Worm (Caenorhabditis elegans) whole organism, L1 larva: ENCODE data around the gene lys-6.
A peak's percentile ranks its signal among the peaks of the same experiment; 100 is the strongest.

ENCODE experiments used
- C04F5.9 ChIP-seq: sonication (generic microtip); optimal IDR thresholded peaks from 2 replicates; lab custom pipeline; 2016; ENCODE audit warnings: missing genetic modification characterization, missing compliant biosample characterization
- C16A3.4 ChIP-seq: fragments of 150-350 bp; optimal IDR thresholded peaks from 2 replicates; lab custom pipeline; 2014; ENCODE audit warnings: missing biosample characterization, missing genetic modification characterization
- C34B4.2 ChIP-seq: sonication (generic microtip); optimal IDR thresholded peaks from 2 replicates; lab custom pipeline; 2017; ENCODE audit warnings: mild to moderate bottlenecking, missing genetic modification characterization, missing compliant biosample characterization
- Y116A8C.19 ChIP-seq: sonication (generic microtip); optimal IDR thresholded peaks from 2 replicates; lab custom pipeline; 2016; ENCODE audit warnings: missing compliant biosample characterization, missing genetic modification characterization, borderline replicate concordance
- ama-1 ChIP-seq: fragments of 150-350 bp; optimal IDR thresholded peaks from 2 replicates; lab custom pipeline; 2014
- blmp-1 ChIP-seq: fragments of 150-350 bp; optimal IDR thresholded peaks from 2 replicates; lab custom pipeline; 2014; ENCODE audit warnings: missing biosample characterization, missing genetic modification characterization
- ceh-63 ChIP-seq: fragments of 200-800 bp; sonication (Bioruptor generic); optimal IDR thresholded peaks from 2 replicates; lab custom pipeline; 2018; ENCODE audit warnings: mild to moderate bottlenecking, missing genetic modification characterization, missing compliant biosample characterization
- ceh-8 ChIP-seq: fragments of 200-800 bp; sonication (Bioruptor generic); optimal IDR thresholded peaks from 2 replicates; lab custom pipeline; 2018; ENCODE audit warnings: mild to moderate bottlenecking, missing genetic modification characterization, moderate library complexity, missing compliant biosample characterization
- ceh-88 ChIP-seq: fragments of 200-800 bp; sonication (Bioruptor generic); IDR thresholded peaks from 2 replicates; pipeline ENCODE4 v1.3.6; 2022; ENCODE audit warnings: missing genetic modification characterization, missing compliant biosample characterization
- ces-1 ChIP-seq: fragments of 150-350 bp; optimal IDR thresholded peaks from 2 replicates; lab custom pipeline; 2014; ENCODE audit warnings: missing biosample characterization, missing genetic modification reagents, missing genetic modification characterization
- efl-1 ChIP-seq, 4 experiments: fragments of 150-350 bp; optimal IDR thresholded peaks in 3 of 4; peaks in 1 of 4; 1 replicate in 1 of 4; 2 replicates in 3 of 4; lab custom pipeline; 2014; ENCODE audit warnings: missing biosample characterization in 2 of 4, missing genetic modification characterization in 2 of 4, missing genetic modification reagents in 2 of 4
- elt-3 ChIP-seq, 6 experiments: fragments of 150-350 bp in 1 of 6; sonication (generic microtip); optimal IDR thresholded peaks; 2 replicates each; lab custom pipeline; 2017 to 2018; ENCODE audit warnings: missing biosample characterization in 6 of 6, missing genetic modification characterization in 6 of 6, inconsistent platforms in 1 of 6
- fkh-4 ChIP-seq: sonication (generic microtip); optimal IDR thresholded peaks from 2 replicates; lab custom pipeline; 2016; ENCODE audit warnings: missing compliant biosample characterization, missing genetic modification characterization, borderline replicate concordance
- hlh-17 ChIP-seq: fragments of 200-800 bp; sonication (Bioruptor generic); optimal IDR thresholded peaks from 2 replicates; lab custom pipeline; 2018; ENCODE audit warnings: missing genetic modification characterization, mild to moderate bottlenecking, missing compliant biosample characterization, moderate library complexity, borderline replicate concordance
- hpl-2 ChIP-seq: fragments of 150-350 bp; optimal IDR thresholded peaks from 2 replicates; lab custom pipeline; 2014; ENCODE audit warnings: missing biosample characterization, missing genetic modification reagents, missing genetic modification characterization
- irx-1 ChIP-seq: sonication (generic microtip); optimal IDR thresholded peaks from 2 replicates; lab custom pipeline; 2016; ENCODE audit warnings: missing genetic modification characterization, missing compliant biosample characterization
- isw-1 ChIP-seq: fragments of 200-800 bp; sonication (Bioruptor generic); IDR thresholded peaks from 2 replicates; pipeline ENCODE4 v1.3.6; 2022; ENCODE audit warnings: missing genetic modification characterization, missing compliant biosample characterization
- lin-13 ChIP-seq: fragments of 150-350 bp; optimal IDR thresholded peaks from 2 replicates; lab custom pipeline; 2014; ENCODE audit warnings: missing biosample characterization, missing genetic modification reagents, missing genetic modification characterization
- lin-14 ChIP-seq: fragments of 200-800 bp; sonication (Bioruptor generic); optimal IDR thresholded peaks from 2 replicates; lab custom pipeline; 2018; ENCODE audit warnings: mild to moderate bottlenecking, missing genetic modification characterization, moderate library complexity, missing compliant biosample characterization
- lin-15B ChIP-seq: fragments of 150-350 bp; sonication (generic microtip); optimal IDR thresholded peaks from 3 replicates; lab custom pipeline; 2014; ENCODE audit warnings: missing biosample characterization, missing genetic modification characterization
- lin-35 ChIP-seq, 2 experiments: fragments of 150-350 bp; optimal IDR thresholded peaks; 2 replicates each; lab custom pipeline; 2014; ENCODE audit warnings: missing biosample characterization in 2 of 2, missing genetic modification characterization in 2 of 2, missing genetic modification reagents in 2 of 2
- lin-39 ChIP-seq: fragments of 150-350 bp; optimal IDR thresholded peaks from 2 replicates; lab custom pipeline; 2014; ENCODE audit warnings: missing biosample characterization, missing genetic modification reagents, missing genetic modification characterization
- lsy-2 ChIP-seq, 2 experiments: fragments of 150-350 bp; optimal IDR thresholded peaks; 2 replicates each; lab custom pipeline; 2014; ENCODE audit warnings: missing biosample characterization in 2 of 2, missing genetic modification characterization in 2 of 2
- mab-9 ChIP-seq: fragments of 200-800 bp; sonication (Bioruptor generic); IDR thresholded peaks from 2 replicates; pipeline ENCODE4 v1.3.6; 2022; ENCODE audit warnings: missing genetic modification reagents, missing genetic modification characterization, missing compliant biosample characterization
- nhr-20 ChIP-seq: sonication (generic microtip); optimal IDR thresholded peaks from 2 replicates; lab custom pipeline; 2016; ENCODE audit warnings: mild to moderate bottlenecking, missing genetic modification characterization, missing compliant biosample characterization
- nhr-237 ChIP-seq: fragments of 150-350 bp; optimal IDR thresholded peaks from 2 replicates; lab custom pipeline; 2014; ENCODE audit warnings: missing biosample characterization, missing genetic modification characterization
- nhr-28 ChIP-seq: fragments of 150-350 bp; optimal IDR thresholded peaks from 2 replicates; lab custom pipeline; 2014; ENCODE audit warnings: missing biosample characterization, missing genetic modification characterization
- nhr-47 ChIP-seq: sonication (generic microtip); optimal IDR thresholded peaks from 2 replicates; lab custom pipeline; 2016; ENCODE audit warnings: mild to moderate bottlenecking, missing genetic modification characterization, moderate library complexity, missing compliant biosample characterization
- nhr-76 ChIP-seq: sonication (generic microtip); optimal IDR thresholded peaks from 2 replicates; lab custom pipeline; 2017; ENCODE audit warnings: missing biosample characterization, missing genetic modification characterization
- nhr-85 ChIP-seq: sonication (generic microtip); peaks from one replicate; lab custom pipeline; 2016; ENCODE audit warnings: missing genetic modification characterization, inconsistent platforms, missing compliant biosample characterization
- nhr-90 ChIP-seq: sonication (generic microtip); optimal IDR thresholded peaks from 2 replicates; lab custom pipeline; 2016; ENCODE audit warnings: mild to moderate bottlenecking, missing genetic modification characterization, missing compliant biosample characterization; ENCODE audit not compliant: poor library complexity
- pax-3 ChIP-seq: fragments of 200-800 bp; sonication (Bioruptor generic); optimal IDR thresholded peaks from 2 replicates; lab custom pipeline; 2018; ENCODE audit warnings: mild to moderate bottlenecking, missing genetic modification characterization, moderate library complexity, missing compliant biosample characterization
- rnt-1 ChIP-seq: sonication (generic microtip); optimal IDR thresholded peaks from 2 replicates; lab custom pipeline; 2016; ENCODE audit warnings: mild to moderate bottlenecking, missing genetic modification characterization, moderate library complexity, missing compliant biosample characterization
- skn-1 ChIP-seq: fragments of 150-350 bp; optimal IDR thresholded peaks from 2 replicates; lab custom pipeline; 2014; ENCODE audit warnings: missing biosample characterization, missing genetic modification characterization
- snu-23 ChIP-seq: sonication (generic microtip); optimal IDR thresholded peaks from 2 replicates; lab custom pipeline; 2016; ENCODE audit warnings: missing genetic modification characterization, missing compliant biosample characterization
- sox-4 ChIP-seq: sonication (generic microtip); optimal IDR thresholded peaks from 2 replicates; lab custom pipeline; 2016; ENCODE audit warnings: missing genetic modification characterization, missing compliant biosample characterization
- tbx-2 ChIP-seq: sonication (generic microtip); optimal IDR thresholded peaks from 2 replicates; lab custom pipeline; 2016; ENCODE audit warnings: missing genetic modification characterization, missing compliant biosample characterization
- tlp-1 ChIP-seq: fragments of 150-350 bp; optimal IDR thresholded peaks from 2 replicates; lab custom pipeline; 2014; ENCODE audit warnings: missing biosample characterization, missing genetic modification characterization
- unc-130 ChIP-seq: fragments of 150-350 bp; optimal IDR thresholded peaks from 2 replicates; lab custom pipeline; 2017; ENCODE audit warnings: missing biosample characterization, missing genetic modification characterization, inconsistent platforms
- unc-62 ChIP-seq: fragments of 150-350 bp; optimal IDR thresholded peaks from 2 replicates; lab custom pipeline; 2014; ENCODE audit warnings: missing biosample characterization, missing genetic modification reagents, missing genetic modification characterization
- unc-86 ChIP-seq: sonication (generic microtip); optimal IDR thresholded peaks from 2 replicates; lab custom pipeline; 2016; ENCODE audit warnings: missing genetic modification characterization, missing compliant biosample characterization
- unc-98 ChIP-seq: fragments of 200-800 bp; sonication (Bioruptor generic); IDR thresholded peaks from 2 replicates; pipeline ENCODE4 v1.3.6; 2022; ENCODE audit warnings: missing genetic modification characterization, missing compliant biosample characterization
- vab-15 ChIP-seq: sonication (generic microtip); optimal IDR thresholded peaks from 2 replicates; lab custom pipeline; 2017; ENCODE audit warnings: missing genotype, mild to moderate bottlenecking, missing genetic modification characterization, missing compliant biosample characterization
- ztf-11 ChIP-seq, 2 experiments: sonication (generic microtip); optimal IDR thresholded peaks; 2 replicates each; lab custom pipeline; 2016 to 2017; ENCODE audit warnings: missing genetic modification characterization in 2 of 2, missing biosample characterization in 1 of 2, missing compliant biosample characterization in 1 of 2

Gene lys-6

DNA sequence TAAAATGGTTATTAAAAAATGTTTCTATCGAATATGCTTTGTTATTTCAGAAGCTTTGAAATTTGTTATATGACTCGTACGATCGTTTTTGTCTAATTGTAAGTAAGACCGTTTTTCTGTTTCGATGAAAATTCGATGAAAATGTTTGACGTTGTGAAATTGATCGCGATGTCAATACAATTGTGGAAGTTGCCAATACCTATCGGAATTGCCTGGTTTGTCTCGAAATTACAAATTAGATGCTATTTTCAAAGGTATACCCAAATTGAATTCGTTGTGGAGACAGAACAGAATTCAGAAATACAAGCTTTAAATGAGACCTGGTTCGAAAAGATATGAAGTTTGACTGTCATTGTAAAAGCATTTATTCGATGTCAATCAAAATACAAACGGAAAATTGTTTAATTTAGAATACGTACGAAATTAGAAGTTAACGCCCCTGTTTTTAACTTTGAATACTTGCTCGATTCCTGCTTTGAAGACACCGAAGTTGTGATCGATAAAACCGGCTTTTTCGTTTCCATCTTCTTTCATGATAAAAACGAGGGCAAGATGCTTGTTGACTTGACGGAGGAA is 24.4 kb downstream of the lys-6 start:
- TF ChIP-seq pax-3 (tag; lab: Kevin White, UChicago) (no peak), ces-1 (GFP tag; lab: Kevin White, UChicago) (no peak), ama-1 (lab: Kevin White, UChicago) (peak; percentile 13), snu-23 (no peak), ceh-88 (GFP tag; lab: Robert Waterston, UW) (no peak), ceh-63 (GFP tag; lab: Kevin White, UChicago) (no peak), unc-130 (no peak), tlp-1 (tag; lab: Kevin White, UChicago) (no peak), lsy-2 (tag; optimal IDR thresholded peaks at IDR 0.05; lab: Kevin White, UChicago) (peak in 1 of 2 experiments; percentile 22), nhr-28 (no peak), nhr-85 (peak; percentile 1), C04F5.9 (tag; lab: Kevin White, UChicago) (no peak), lin-14 (GFP tag; lab: Kevin White, UChicago) (no peak)
- TF ChIP-seq, all 84 proteins: peak for 3

DNA sequence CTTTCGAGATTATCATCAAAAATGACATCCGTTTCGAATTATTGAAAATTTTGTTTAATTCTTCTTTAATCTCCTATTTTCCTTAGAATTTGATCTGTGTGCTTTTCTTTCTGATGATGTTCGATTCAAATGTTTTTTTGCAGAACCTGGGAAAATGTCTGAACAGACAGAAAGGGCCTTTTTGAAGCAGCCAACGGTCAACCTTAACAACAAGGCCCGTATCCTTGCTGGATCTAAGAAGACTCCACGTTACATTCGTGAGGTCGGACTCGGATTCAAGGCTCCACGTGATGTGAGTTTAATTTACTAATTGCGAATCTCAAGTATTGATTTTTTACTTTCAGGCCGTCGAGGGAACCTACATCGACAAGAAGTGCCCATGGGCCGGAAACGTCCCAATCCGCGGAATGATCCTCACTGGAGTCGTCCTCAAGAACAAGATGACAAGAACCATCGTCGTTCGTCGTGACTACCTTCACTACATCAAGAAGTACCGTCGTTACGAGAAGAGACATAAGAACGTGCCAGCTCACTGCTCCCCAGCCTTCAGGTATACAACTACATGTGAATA is 25.2 kb downstream of the lys-6 start, which contains the start of gene rps-11:
TSS of gene rps-11 (plus strand) at position 144 of the 571 bp plus-strand sequence.
- no peak for TF ChIP-seq elt-3 (tag; optimal IDR thresholded peaks at IDR 0.05; lab: Kevin White, UChicago)
- no peak for TF ChIP-seq nhr-20 (tag; lab: Kevin White, UChicago)
- no peak for TF ChIP-seq efl-1 (optimal IDR thresholded peaks at IDR 0.05; lab: Kevin White, UChicago)
- peak in 1 of 2 experiments; percentile 91 for TF ChIP-seq efl-1 (GFP tag; optimal IDR thresholded peaks at IDR 0.05 in 1 of 2; lab: Kevin White, UChicago)

DNA sequence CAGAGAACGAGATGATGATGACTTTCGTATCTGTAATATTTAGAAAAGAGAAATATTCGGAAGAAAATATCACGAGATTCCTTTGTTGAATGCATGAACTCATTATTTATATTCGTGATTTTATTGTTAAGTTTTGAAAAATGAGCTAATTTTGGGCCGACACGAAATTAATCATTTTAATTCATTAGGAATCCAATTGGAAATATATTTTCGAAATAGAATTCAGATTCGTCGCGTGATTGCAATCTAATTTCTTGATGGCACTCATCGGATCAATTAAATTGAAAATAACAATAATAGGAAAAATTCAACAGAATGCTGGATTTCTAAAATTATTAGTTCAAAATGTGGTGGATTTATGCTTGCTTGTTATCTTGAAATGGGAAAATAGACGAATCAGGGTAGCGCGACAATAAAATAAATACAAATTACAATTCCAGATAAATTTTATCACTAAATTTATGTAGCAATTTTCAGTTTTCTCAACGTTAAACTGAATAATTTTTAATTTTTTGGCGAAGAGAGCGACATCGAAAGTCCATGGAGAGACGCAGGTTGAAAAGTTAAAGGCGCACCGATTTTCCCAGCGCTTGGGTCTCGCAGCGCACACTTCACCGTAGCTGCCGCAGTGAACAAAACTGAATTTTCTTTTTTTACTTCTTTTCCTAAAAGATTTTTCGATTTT is 25.9 kb downstream of the lys-6 start:
- TF ChIP-seq C34B4.2 (tag; lab: Kevin White, UChicago), result no peak
- peak; percentile 81 for TF ChIP-seq nhr-47
- no peak for TF ChIP-seq mab-9 (GFP tag; lab: Robert Waterston, UW)
- peak; percentile 76 to 84 for TF ChIP-seq efl-1 (optimal IDR thresholded peaks at IDR 0.05; lab: Kevin White, UChicago)
- peak; percentile 71 to 97 for TF ChIP-seq efl-1 (GFP tag; optimal IDR thresholded peaks at IDR 0.05 in 1 of 2; lab: Kevin White, UChicago)
- peak; percentile 66 for TF ChIP-seq unc-86
- no peak for TF ChIP-seq unc-98 (GFP tag; lab: Robert Waterston, UW)
- peak; percentile 79 to 97 for TF ChIP-seq lsy-2 (tag; optimal IDR thresholded peaks at IDR 0.05; lab: Kevin White, UChicago)
- peak; percentile 27 for TF ChIP-seq ama-1 (lab: Kevin White, UChicago)
- peak; percentile 28 for TF ChIP-seq lin-15B (tag; lab: Kevin White, UChicago)
- TF ChIP-seq ces-1 (GFP tag; lab: Kevin White, UChicago), result no peak
- TF ChIP-seq isw-1 (GFP tag; lab: Robert Waterston, UW), result peak; percentile 62
- TF ChIP-seq C16A3.4, result peak; percentile 81
- TF ChIP-seq hlh-17, result no peak
- TF ChIP-seq vab-15 (tag; lab: Kevin White, UChicago), result no peak
- TF ChIP-seq ceh-8, result no peak
- peak; percentile 12 for TF ChIP-seq nhr-237
- no peak for TF ChIP-seq ceh-63 (GFP tag; lab: Kevin White, UChicago)
- no peak for TF ChIP-seq Y116A8C.19
- peak in 1 of 2 experiments; percentile 21 for TF ChIP-seq ztf-11 (tag; optimal IDR thresholded peaks at IDR 0.05; lab: Kevin White, UChicago)
- TF ChIP-seq sox-4, result no peak
- TF ChIP-seq lin-35 (GFP tag; optimal IDR thresholded peaks at IDR 0.05; lab: Kevin White, UChicago), result peak; percentile 78 to 84
- peak; percentile 54 for TF ChIP-seq nhr-90 (tag; lab: Kevin White, UChicago)
- peak; percentile 34 for TF ChIP-seq lin-39
- peak; percentile 77 for TF ChIP-seq skn-1 (tag; lab: Kevin White, UChicago)
- TF ChIP-seq rnt-1, result peak; percentile 80
- no peak for TF ChIP-seq fkh-4 (tag; lab: Kevin White, UChicago)
- peak; percentile 60 for TF ChIP-seq lin-13 (GFP tag; lab: Kevin White, UChicago)
- TF ChIP-seq irx-1 (tag; lab: Kevin White, UChicago), result peak; percentile 57
- no peak for TF ChIP-seq nhr-76 (tag; lab: Kevin White, UChicago)
- peak; percentile 56 for TF ChIP-seq unc-130
- TF ChIP-seq hpl-2 (GFP tag; lab: Kevin White, UChicago), result peak; percentile 28
- TF ChIP-seq ceh-88 (GFP tag; lab: Robert Waterston, UW), result no peak
- no peak for TF ChIP-seq unc-62
- TF ChIP-seq blmp-1 (tag; lab: Kevin White, UChicago), result peak; percentile 68
- TF ChIP-seq tbx-2 (tag; lab: Kevin White, UChicago), result peak; percentile 72
